Worm (Caenorhabditis elegans) whole organism, L3 larva: ENCODE measurements around the gene Y55F3BR.10.
A peak's percentile ranks its signal among the peaks of the same experiment; 100 is the strongest.

Experiments used
- R02D3.7 ChIP-seq: fragments of 150-350 bp; optimal IDR thresholded peaks from 2 replicates; lab custom pipeline; 2014; ENCODE audit warnings: missing biosample characterization, missing genetic modification characterization
- ceh-16 ChIP-seq: sonication (generic microtip); optimal IDR thresholded peaks from 2 replicates; lab custom pipeline; 2017; ENCODE audit warnings: missing biosample characterization, missing genetic modification characterization
- ceh-28 ChIP-seq: fragments of 150-350 bp; optimal IDR thresholded peaks from 2 replicates; lab custom pipeline; 2014; ENCODE audit warnings: missing biosample characterization, missing genetic modification reagents, missing genetic modification characterization
- ceh-82 ChIP-seq: fragments of 150-350 bp; optimal IDR thresholded peaks from 2 replicates; lab custom pipeline; 2014; ENCODE audit warnings: missing biosample characterization, missing genetic modification characterization
- daf-12 ChIP-seq: fragments of 150-350 bp; optimal IDR thresholded peaks from 2 replicates; lab custom pipeline; 2014; ENCODE audit warnings: missing biosample characterization, missing genetic modification reagents, missing genetic modification characterization
- egl-5 ChIP-seq: fragments of 150-350 bp; optimal IDR thresholded peaks from 2 replicates; lab custom pipeline; 2017; ENCODE audit warnings: missing biosample characterization, missing genetic modification reagents, missing genetic modification characterization, inconsistent platforms
- elt-2 ChIP-seq: sonication (generic microtip); optimal IDR thresholded peaks from 2 replicates; lab custom pipeline; 2016; ENCODE audit warnings: missing genetic modification reagents, mild to moderate bottlenecking, missing genetic modification characterization, missing compliant biosample characterization
- elt-3 ChIP-seq, 3 experiments: fragments of 150-350 bp in 1 of 3; sonication (generic microtip) in 2 of 3; optimal IDR thresholded peaks; 2 replicates in 2 of 3; 4 replicates in 1 of 3; lab custom pipeline; 2014 to 2017; ENCODE audit warnings: missing biosample characterization in 3 of 3, missing genetic modification characterization in 3 of 3
- eor-1 ChIP-seq, 2 experiments: fragments of 150-350 bp; optimal IDR thresholded peaks; 2 replicates each; lab custom pipeline; 2014 to 2018; ENCODE audit warnings: missing biosample characterization in 2 of 2, missing genetic modification characterization in 2 of 2
- fkh-10 ChIP-seq: sonication (generic microtip); optimal IDR thresholded peaks from 2 replicates; lab custom pipeline; 2017; ENCODE audit warnings: missing biosample characterization, missing genetic modification reagents, missing genetic modification characterization
- fos-1 ChIP-seq: fragments of 150-350 bp; optimal IDR thresholded peaks from 2 replicates; lab custom pipeline; 2014; ENCODE audit warnings: missing biosample characterization, missing genetic modification characterization
- hmg-11 ChIP-seq: sonication (generic microtip); optimal IDR thresholded peaks from 2 replicates; lab custom pipeline; 2016; ENCODE audit warnings: missing genetic modification characterization, missing compliant biosample characterization
- lin-15B ChIP-seq: fragments of 150-350 bp; optimal IDR thresholded peaks from 2 replicates; lab custom pipeline; 2014; ENCODE audit warnings: missing biosample characterization, missing genetic modification characterization
- lin-39 ChIP-seq: fragments of 150-350 bp; optimal IDR thresholded peaks from 2 replicates; lab custom pipeline; 2018; ENCODE audit warnings: missing biosample characterization, missing genetic modification reagents, missing genetic modification characterization
- mdl-1 ChIP-seq: fragments of 150-350 bp; optimal IDR thresholded peaks from 2 replicates; lab custom pipeline; 2014; ENCODE audit warnings: missing biosample characterization, missing genetic modification characterization
- nfya-1 ChIP-seq: sonication (generic microtip); optimal IDR thresholded peaks from 2 replicates; lab custom pipeline; 2017; ENCODE audit warnings: missing genetic modification characterization, mild to moderate bottlenecking, missing compliant biosample characterization, antibody characterized with exemption, moderate library complexity; ENCODE audit not compliant: insufficient read depth
- nhr-23 ChIP-seq: fragments of 150-350 bp; optimal IDR thresholded peaks from 2 replicates; lab custom pipeline; 2014; ENCODE audit warnings: missing biosample characterization, missing genetic modification reagents, missing genetic modification characterization
- nhr-237 ChIP-seq: fragments of 150-350 bp; optimal IDR thresholded peaks from 2 replicates; lab custom pipeline; 2014; ENCODE audit warnings: missing biosample characterization, missing genetic modification characterization
- nhr-28 ChIP-seq: fragments of 150-350 bp; optimal IDR thresholded peaks from 2 replicates; lab custom pipeline; 2014; ENCODE audit warnings: missing biosample characterization, missing genetic modification characterization
- nhr-43 ChIP-seq: sonication (generic microtip); optimal IDR thresholded peaks from 2 replicates; lab custom pipeline; 2016; ENCODE audit warnings: mild to moderate bottlenecking, missing genetic modification characterization, missing compliant biosample characterization; ENCODE audit not compliant: poor library complexity, severe bottlenecking
- nhr-67 ChIP-seq: fragments of 150-350 bp; optimal IDR thresholded peaks from 2 replicates; lab custom pipeline; 2014; ENCODE audit warnings: missing biosample characterization, missing genetic modification characterization
- nhr-76 ChIP-seq: fragments of 150-350 bp; sonication (generic microtip); optimal IDR thresholded peaks from 5 replicates; lab custom pipeline; 2014; ENCODE audit warnings: missing biosample characterization, missing genetic modification characterization
- pha-4 ChIP-seq: fragments of 150-350 bp; optimal IDR thresholded peaks from 2 replicates; lab custom pipeline; 2014; ENCODE audit warnings: missing biosample characterization, missing genetic modification reagents, missing genetic modification characterization
- pqm-1 ChIP-seq: fragments of 150-350 bp; optimal IDR thresholded peaks from 2 replicates; lab custom pipeline; 2017; ENCODE audit warnings: missing biosample characterization, missing genetic modification characterization, inconsistent platforms
- sea-2 ChIP-seq: fragments of 150-350 bp; sonication (generic microtip); optimal IDR thresholded peaks from 4 replicates; lab custom pipeline; 2014; ENCODE audit warnings: missing biosample characterization, missing genetic modification reagents, missing genetic modification characterization
- skn-1 ChIP-seq: fragments of 150-350 bp; optimal IDR thresholded peaks from 2 replicates; lab custom pipeline; 2014; ENCODE audit warnings: missing biosample characterization, missing genetic modification characterization
- snpc-4 ChIP-seq: fragments of 150-350 bp; optimal IDR thresholded peaks from 2 replicates; lab custom pipeline; 2014; ENCODE audit warnings: missing biosample characterization, missing genetic modification characterization
- tbx-2 ChIP-seq: sonication (generic microtip); optimal IDR thresholded peaks from 2 replicates; lab custom pipeline; 2016; ENCODE audit warnings: mild to moderate bottlenecking, missing genetic modification characterization, missing compliant biosample characterization
- unc-62 ChIP-seq: fragments of 150-350 bp; sonication (generic microtip); optimal IDR thresholded peaks from 4 replicates; lab custom pipeline; 2014; ENCODE audit warnings: missing biosample characterization, missing genetic modification reagents, missing genetic modification characterization
- ztf-4 ChIP-seq: fragments of 150-350 bp; optimal IDR thresholded peaks from 2 replicates; lab custom pipeline; 2014; ENCODE audit warnings: missing biosample characterization, missing genetic modification characterization

Gene Y55F3BR.10

ce11 chrIV:830262-830960 lies 1.8 kb upstream of the Y55F3BR.10 start:
- no peak for TF ChIP-seq R02D3.7 (tag; lab: Kevin White, UChicago)

ce11 chrIV:833517-833916 lies 1.3 kb downstream of the Y55F3BR.10 start:
- TF ChIP-seq nhr-76 (tag; lab: Kevin White, UChicago), result no peak
- no peak for TF ChIP-seq lin-39 (tag; lab: Kevin White, UChicago)
- no peak for TF ChIP-seq nhr-43
- TF ChIP-seq nhr-23 (tag; lab: Kevin White, UChicago), result peak; percentile 22
- TF ChIP-seq hmg-11 (tag; lab: Kevin White, UChicago), result peak; percentile 79
- TF ChIP-seq R02D3.7 (tag; lab: Kevin White, UChicago), result no peak
- TF ChIP-seq ztf-4 (tag; lab: Kevin White, UChicago), result no peak
- TF ChIP-seq elt-2 (tag; lab: Kevin White, UChicago), result no peak
- TF ChIP-seq lin-15B, result peak; percentile 7
- no peak for TF ChIP-seq mdl-1 (tag; lab: Kevin White, UChicago)
- no peak for TF ChIP-seq egl-5
- TF ChIP-seq skn-1 (tag; lab: Kevin White, UChicago), result no peak
- TF ChIP-seq nfya-1 (tag; lab: Kevin White, UChicago), result peak; percentile 12

ce11 chrIV:842095-842494 lies 9.9 kb downstream of the Y55F3BR.10 start, which contains the start of gene Y55F3BR.6:
Gene Y55F3BR.6, minus strand, starts transcription at chrIV:842126.
- TF ChIP-seq elt-2 (tag; lab: Kevin White, UChicago), result no peak

- TF ChIP-seq nhr-23 (tag; lab: Kevin White, UChicago), result no peak
- peak; percentile 40 for TF ChIP-seq pha-4 (tag; lab: Kevin White, UChicago)
- no peak for TF ChIP-seq unc-62 (GFP tag; lab: Kevin White, UChicago)
- TF ChIP-seq nfya-1 (tag; lab: Kevin White, UChicago), result peak; percentile 47
- TF ChIP-seq lin-39 (tag; lab: Kevin White, UChicago), result peak; percentile 13
- no peak for TF ChIP-seq nhr-43
- TF ChIP-seq hmg-11 (tag; lab: Kevin White, UChicago), result peak; percentile 66
- no peak for TF ChIP-seq R02D3.7 (tag; lab: Kevin White, UChicago)
- TF ChIP-seq mdl-1 (tag; lab: Kevin White, UChicago), result no peak
- TF ChIP-seq nhr-28 (tag; lab: Kevin White, UChicago), result no peak
- no peak for TF ChIP-seq eor-1 (tag; optimal IDR thresholded peaks at IDR 0.05; lab: Kevin White, UChicago)
- no peak for TF ChIP-seq nhr-237
- no peak for TF ChIP-seq egl-5
- TF ChIP-seq fkh-10, result no peak
- no peak for TF ChIP-seq sea-2 (GFP tag; lab: Kevin White, UChicago)
- no peak for TF ChIP-seq tbx-2 (tag; lab: Kevin White, UChicago)
- peak; percentile 14 for TF ChIP-seq snpc-4 (tag; lab: Kevin White, UChicago)
- peak; percentile 19 for TF ChIP-seq lin-15B
- TF ChIP-seq elt-3 (tag; optimal IDR thresholded peaks at IDR 0.05; lab: Kevin White, UChicago), result no peak
- TF ChIP-seq nhr-67 (tag; lab: Kevin White, UChicago), result no peak
- no peak for TF ChIP-seq skn-1 (tag; lab: Kevin White, UChicago)
- TF ChIP-seq ceh-16, result no peak
- no peak for TF ChIP-seq pqm-1 (tag; lab: Kevin White, UChicago)
Observed at ce11 chrIV:842630-843029, 10.4 kb downstream of the Y55F3BR.10 start.

ce11 chrIV:845198-845597 lies 13.0 kb downstream of the Y55F3BR.10 start, which contains the start of gene lgc-33:
Gene lgc-33, plus strand, starts transcription at chrIV:845498.
- TF ChIP-seq fos-1 (tag; lab: Kevin White, UChicago) (no peak), elt-3 (tag; optimal IDR thresholded peaks at IDR 0.05; lab: Kevin White, UChicago) (no peak), daf-12 (tag; lab: Kevin White, UChicago) (no peak)
- TF ChIP-seq, all 47 proteins: peak for 0

- TF ChIP-seq ceh-28 (peak; percentile 77), ceh-82 (tag; lab: Kevin White, UChicago) (no peak)
- TF ChIP-seq, all 47 proteins: peak for 1
Observed at ce11 chrIV:848207-848606, 16.0 kb downstream of the Y55F3BR.10 start.
